Worm (Caenorhabditis elegans) whole organism, mixed stage, embryonic: ENCODE measurements around the gene F02D8.4.

Experiments
- ceh-83 ChIP-seq: fragments of 200-800 bp; sonication (Bioruptor generic); optimal IDR thresholded peaks from 2 replicates; lab custom pipeline; 2018; ENCODE audit warnings: mild to moderate bottlenecking, missing genetic modification characterization, missing compliant biosample characterization
- unc-62 ChIP-seq: fragments of 150-350 bp; optimal IDR thresholded peaks from 2 replicates; lab custom pipeline; 2014; ENCODE audit warnings: missing biosample characterization, missing genetic modification reagents, missing genetic modification characterization

- TF ChIP-seq ceh-83 (GFP tag; lab: Kevin White, UChicago) (no peak), unc-62 (no peak)
Measured at ce11 chrV:14984593-14984992, at the start of gene F02D8.4.
